Worm (Caenorhabditis elegans): ENCODE data around the gene K02E10.7.

Gene K02E10.7

ce11 chrX:2478823-2479222, 29.5 kb downstream of the K02E10.7 start, which contains the start of gene K02E10.5:
Gene K02E10.5, minus strand, starts transcription at chrX:2478923.
- no peak for TF ChIP-seq hlh-13 (GFP tag; optimal IDR thresholded peaks at IDR 0.05)

- no peak for TF ChIP-seq lin-11 (tag; optimal IDR thresholded peaks at IDR 0.05)
- TF ChIP-seq pat-9 (tag; optimal IDR thresholded peaks at IDR 0.05): no peak
- TF ChIP-seq che-1 (tag; optimal IDR thresholded peaks at IDR 0.05): no peak
- TF ChIP-seq ttx-3 (tag; optimal IDR thresholded peaks at IDR 0.05): no peak
Observed at ce11 chrX:2475873-2476272, 32.5 kb downstream of the K02E10.7 start, which contains the start of gene R04B3.3. Gene R04B3.3, minus strand, starts transcription at chrX:2475973.

ce11 chrX:2473618-2474017, 34.7 kb downstream of the K02E10.7 start, which contains the start of gene R04B3.2:
Gene R04B3.2, minus strand, starts transcription at chrX:2473718.
- TF ChIP-seq unc-86 (tag; optimal IDR thresholded peaks at IDR 0.05) (no peak), pha-2 (tag; optimal IDR thresholded peaks at IDR 0.05) (no peak), hlh-15 (tag; optimal IDR thresholded peaks at IDR 0.05) (no peak), rnt-1 (tag; optimal IDR thresholded peaks at IDR 0.05) (no peak), pqm-1 (tag; optimal IDR thresholded peaks at IDR 0.05) (no peak), lin-11 (tag; optimal IDR thresholded peaks at IDR 0.05) (no peak), unc-3 (GFP tag; conservative IDR thresholded peaks at IDR 0.05) (no peak), unc-3 (tag; optimal IDR thresholded peaks at IDR 0.05) (no peak), syd-9 (tag; optimal IDR thresholded peaks at IDR 0.05) (no peak), ceh-30 (tag; optimal IDR thresholded peaks at IDR 0.05) (no peak), tbx-2 (tag; optimal IDR thresholded peaks at IDR 0.05) (no peak), unc-42 (tag; optimal IDR thresholded peaks at IDR 0.05) (no peak), ets-4 (tag; optimal IDR thresholded peaks at IDR 0.05) (no peak), nfya-1 (tag; optimal IDR thresholded peaks at IDR 0.05) (no peak), sdc-2 (tag; optimal IDR thresholded peaks at IDR 0.05) (no peak), dmd-4 (tag; optimal IDR thresholded peaks at IDR 0.05; ENCODE audit: borderline replicate concordance) (no peak), gmeb-2 (tag; optimal IDR thresholded peaks at IDR 0.05) (no peak), ref-2 (tag; optimal IDR thresholded peaks at IDR 0.05) (no peak)

ce11 chrX:2471303-2471702, 37.0 kb downstream of the K02E10.7 start, which contains the start of gene R04B3.1:
Gene R04B3.1, minus strand, starts transcription at chrX:2471403.
- TF ChIP-seq nhr-232 (tag; optimal IDR thresholded peaks at IDR 0.05) (no peak), pha-2 (tag; optimal IDR thresholded peaks at IDR 0.05) (no peak), odd-2 (tag; optimal IDR thresholded peaks at IDR 0.05) (no peak), sox-4 (tag; optimal IDR thresholded peaks at IDR 0.05) (no peak), ceh-14 (tag; optimal IDR thresholded peaks at IDR 0.05) (no peak), rnt-1 (tag; optimal IDR thresholded peaks at IDR 0.05) (no peak), ceh-9 (tag; optimal IDR thresholded peaks at IDR 0.05) (no peak), Y22D7AL.16 (tag; optimal IDR thresholded peaks at IDR 0.05) (no peak), fkh-6 (tag; optimal IDR thresholded peaks at IDR 0.05) (no peak), madf-2 (tag; optimal IDR thresholded peaks at IDR 0.05) (no peak), zip-5 (tag; optimal IDR thresholded peaks at IDR 0.05) (no peak), pha-4 (tag; optimal IDR thresholded peaks at IDR 0.05) (no peak), F13H6.1 (tag; optimal IDR thresholded peaks at IDR 0.05) (no peak), lin-11 (tag; optimal IDR thresholded peaks at IDR 0.05) (no peak), ama-1 (optimal IDR thresholded peaks at IDR 0.05) (no peak)

- TF ChIP-seq ztf-16 (tag; optimal IDR thresholded peaks at IDR 0.05): no peak
- TF ChIP-seq unc-42 (tag; optimal IDR thresholded peaks at IDR 0.05): no peak
- no peak for TF ChIP-seq fax-1 (tag; optimal IDR thresholded peaks at IDR 0.05)
- TF ChIP-seq sox-4 (tag; optimal IDR thresholded peaks at IDR 0.05): no peak
- no peak for TF ChIP-seq eyg-1 (tag; optimal IDR thresholded peaks at IDR 0.05)
- no peak for TF ChIP-seq hlh-15 (tag; optimal IDR thresholded peaks at IDR 0.05)
- no peak for TF ChIP-seq nhr-11 (tag; optimal IDR thresholded peaks at IDR 0.05)
Observed at ce11 chrX:2464064-2464463, 44.3 kb downstream of the K02E10.7 start.

Data from whole organism, late embryonic.